Worm (Caenorhabditis elegans) whole organism, L3 larva: ENCODE measurements around the gene Y55F3BR.10.

Experiments
- ZK546.5 ChIP-seq: sonication (generic microtip); optimal IDR thresholded peaks from 2 replicates; lab custom pipeline; 2017; ENCODE audit warnings: missing biosample characterization, missing genetic modification characterization
- ama-1 ChIP-seq: fragments of 150-350 bp; optimal IDR thresholded peaks from 2 replicates; lab custom pipeline; 2018
- egl-27 ChIP-seq: sonication (generic microtip); optimal IDR thresholded peaks from 4 replicates; lab custom pipeline; 2017; ENCODE audit warnings: missing biosample characterization, missing genetic modification reagents, missing genetic modification characterization
- elt-3 ChIP-seq, 3 experiments: fragments of 150-350 bp in 1 of 3; sonication (generic microtip) in 2 of 3; optimal IDR thresholded peaks; 2 replicates in 2 of 3; 4 replicates in 1 of 3; lab custom pipeline; 2014 to 2017; ENCODE audit warnings: missing biosample characterization in 3 of 3, missing genetic modification characterization in 3 of 3
- jun-1 ChIP-seq: fragments of 150-350 bp; optimal IDR thresholded peaks from 2 replicates; lab custom pipeline; 2014; ENCODE audit warnings: missing biosample characterization, missing genetic modification reagents, missing genetic modification characterization
- lin-15B ChIP-seq: fragments of 150-350 bp; optimal IDR thresholded peaks from 2 replicates; lab custom pipeline; 2014; ENCODE audit warnings: missing biosample characterization, missing genetic modification characterization
- lin-39 ChIP-seq: fragments of 150-350 bp; optimal IDR thresholded peaks from 2 replicates; lab custom pipeline; 2018; ENCODE audit warnings: missing biosample characterization, missing genetic modification reagents, missing genetic modification characterization
- mdl-1 ChIP-seq: fragments of 150-350 bp; optimal IDR thresholded peaks from 2 replicates; lab custom pipeline; 2014; ENCODE audit warnings: missing biosample characterization, missing genetic modification characterization
- nfya-1 ChIP-seq: sonication (generic microtip); optimal IDR thresholded peaks from 2 replicates; lab custom pipeline; 2017; ENCODE audit warnings: missing genetic modification characterization, mild to moderate bottlenecking, missing compliant biosample characterization, antibody characterized with exemption, moderate library complexity; ENCODE audit not compliant: insufficient read depth
- nhr-28 ChIP-seq: fragments of 150-350 bp; optimal IDR thresholded peaks from 2 replicates; lab custom pipeline; 2014; ENCODE audit warnings: missing biosample characterization, missing genetic modification characterization
- nhr-77 ChIP-seq: fragments of 150-350 bp; optimal IDR thresholded peaks from 2 replicates; lab custom pipeline; 2014; ENCODE audit warnings: missing biosample characterization, missing genetic modification characterization
- pha-4 ChIP-seq: fragments of 150-350 bp; optimal IDR thresholded peaks from 2 replicates; lab custom pipeline; 2014; ENCODE audit warnings: missing biosample characterization, missing genetic modification reagents, missing genetic modification characterization
- snpc-4 ChIP-seq: fragments of 150-350 bp; optimal IDR thresholded peaks from 2 replicates; lab custom pipeline; 2014; ENCODE audit warnings: missing biosample characterization, missing genetic modification characterization
- unc-62 ChIP-seq: fragments of 150-350 bp; sonication (generic microtip); optimal IDR thresholded peaks from 4 replicates; lab custom pipeline; 2014; ENCODE audit warnings: missing biosample characterization, missing genetic modification reagents, missing genetic modification characterization

- no peak for TF ChIP-seq ZK546.5 (tag; lab: Kevin White, UChicago)
- no peak for TF ChIP-seq elt-3 (tag; optimal IDR thresholded peaks at IDR 0.05; lab: Kevin White, UChicago)
- no peak for TF ChIP-seq mdl-1
- TF ChIP-seq nfya-1, result no peak
- no peak for TF ChIP-seq snpc-4 (tag; lab: Kevin White, UChicago)
- no peak for TF ChIP-seq lin-15B (tag; lab: Kevin White, UChicago)
- TF ChIP-seq nhr-77 (tag; lab: Kevin White, UChicago), result no peak
- no peak for TF ChIP-seq nhr-28
- TF ChIP-seq egl-27 (tag; lab: Kevin White, UChicago), result no peak
- no peak for TF ChIP-seq lin-39 (tag; lab: Kevin White, UChicago)
- no peak for TF ChIP-seq ama-1 (lab: Kevin White, UChicago)
- TF ChIP-seq jun-1 (tag; lab: Kevin White, UChicago), result no peak
- no peak for TF ChIP-seq unc-62
- TF ChIP-seq pha-4 (tag; lab: Kevin White, UChicago), result no peak
Observed at ce11 chrIV:801162-801561, 31.1 kb upstream of the Y55F3BR.10 start.
